Worm (Caenorhabditis elegans): ENCODE results near the gene fbxc-27.

The fbxc-27 gene

DNA sequence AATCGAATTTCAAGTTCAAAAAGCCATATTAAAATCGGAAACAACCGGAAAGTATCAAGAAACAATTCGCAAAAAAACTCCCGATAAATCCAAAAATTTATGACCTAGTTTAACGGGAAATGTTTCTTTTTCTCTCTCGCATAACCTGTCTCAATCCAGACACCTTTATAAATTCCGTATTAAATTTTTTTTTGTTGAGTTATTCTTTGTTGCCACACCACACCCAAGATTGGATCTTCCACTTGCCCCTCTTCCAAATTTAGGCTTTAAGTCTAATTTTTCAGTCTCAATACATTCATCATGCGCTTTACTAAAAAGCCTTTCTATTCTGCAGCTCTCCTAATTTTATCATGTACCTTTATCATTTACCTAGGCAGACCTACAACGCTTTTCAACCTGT is 29.0 kb downstream of the fbxc-27 start, which contains the start of gene R07C3.3:
TSS of gene R07C3.3 (plus strand) at position 301 of the 400 bp plus-strand sequence.
- no peak for TF ChIP-seq nhr-6 (tag; optimal IDR thresholded peaks at IDR 0.05)
- TF ChIP-seq ztf-1 (GFP tag; conservative IDR thresholded peaks at IDR 0.05): no peak
- no peak for TF ChIP-seq Y55F3AM.14 (GFP tag; optimal IDR thresholded peaks at IDR 0.05)
- no peak for TF ChIP-seq ZK546.5 (tag; optimal IDR thresholded peaks at IDR 0.05)
- no peak for TF ChIP-seq nhr-237 (tag; optimal IDR thresholded peaks at IDR 0.05)

DNA sequence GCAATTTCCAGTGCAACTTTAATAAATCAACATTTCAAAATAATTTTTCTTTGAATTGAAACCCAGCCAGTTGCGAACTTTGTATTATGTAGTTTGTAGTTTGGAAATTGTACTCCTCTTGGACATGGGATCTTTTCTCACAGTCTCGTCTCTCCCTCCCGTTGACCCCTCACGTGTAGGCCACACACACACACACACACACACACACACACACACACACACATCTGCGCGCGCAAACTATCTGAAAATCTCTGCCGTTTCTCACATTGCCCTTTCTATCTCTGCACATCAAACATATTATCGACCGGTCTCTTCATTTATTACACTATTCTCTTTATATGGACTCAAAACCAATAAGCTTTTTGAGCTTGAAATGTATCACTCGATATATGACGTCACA is 31.2 kb downstream of the fbxc-27 start, which contains the start of gene fbxc-36:
TSS of gene fbxc-36 (plus strand) at position 205 of the 400 bp plus-strand sequence.
- TF ChIP-seq ztf-1 (GFP tag; conservative IDR thresholded peaks at IDR 0.05) (no peak), sem-4 (tag; optimal IDR thresholded peaks at IDR 0.05) (no peak), lin-11 (tag; optimal IDR thresholded peaks at IDR 0.05) (no peak), nhr-77 (tag; optimal IDR thresholded peaks at IDR 0.05) (no peak), elt-3 (tag; optimal IDR thresholded peaks at IDR 0.05) (no peak), egl-27 (tag; optimal IDR thresholded peaks at IDR 0.05) (no peak), ceh-82 (tag; optimal IDR thresholded peaks at IDR 0.05) (no peak), skn-1 (tag; optimal IDR thresholded peaks at IDR 0.05) (no peak), ZK546.5 (tag; optimal IDR thresholded peaks at IDR 0.05) (no peak), nhr-6 (tag; optimal IDR thresholded peaks at IDR 0.05) (no peak), mdl-1 (tag; optimal IDR thresholded peaks at IDR 0.05) (no peak), zag-1 (tag; optimal IDR thresholded peaks at IDR 0.05) (no peak)

- TF ChIP-seq sma-3 (GFP tag; optimal IDR thresholded peaks at IDR 0.05) (no peak), fos-1 (tag; optimal IDR thresholded peaks at IDR 0.05) (peak; percentile 71), crh-2 (tag; optimal IDR thresholded peaks at IDR 0.05) (no peak), dmd-4 (tag; optimal IDR thresholded peaks at IDR 0.05) (no peak), nhr-6 (tag; optimal IDR thresholded peaks at IDR 0.05) (no peak), alr-1 (tag; optimal IDR thresholded peaks at IDR 0.05) (no peak)
These were observed 34.2 kb downstream of the fbxc-27 start, which contains the start of gene clec-43 for ce11 chrII:943773-944172. Gene clec-43 (plus strand): TSS chrII:944066.

ce11 chrII:948091-948490 is 38.5 kb downstream of the fbxc-27 start, which contains the start of gene fbxc-32:
Gene fbxc-32 (minus strand): TSS chrII:948191.
- TF ChIP-seq ztf-1 (GFP tag; conservative IDR thresholded peaks at IDR 0.05) (no peak), mdl-1 (tag; optimal IDR thresholded peaks at IDR 0.05) (no peak), mab-5 (tag; optimal IDR thresholded peaks at IDR 0.05) (no peak), ztf-11 (tag; optimal IDR thresholded peaks at IDR 0.05) (no peak), nhr-11 (tag; optimal IDR thresholded peaks at IDR 0.05) (no peak), sma-3 (GFP tag; optimal IDR thresholded peaks at IDR 0.05) (no peak), ama-1 (optimal IDR thresholded peaks at IDR 0.05) (no peak), peb-1 (tag; optimal IDR thresholded peaks at IDR 0.05) (no peak), nhr-25 (tag; optimal IDR thresholded peaks at IDR 0.05) (no peak), elt-1 (tag; optimal IDR thresholded peaks at IDR 0.05) (no peak), F13H6.1 (tag; optimal IDR thresholded peaks at IDR 0.05) (no peak), nhr-21 (tag; optimal IDR thresholded peaks at IDR 0.05) (no peak), ceh-16 (tag; optimal IDR thresholded peaks at IDR 0.05) (no peak), aly-2 (tag; optimal IDR thresholded peaks at IDR 0.05) (no peak), dmd-4 (tag; optimal IDR thresholded peaks at IDR 0.05) (no peak), R02D3.7 (tag; optimal IDR thresholded peaks at IDR 0.05) (no peak), nhr-12 (tag; optimal IDR thresholded peaks at IDR 0.05) (no peak), lin-11 (tag; optimal IDR thresholded peaks at IDR 0.05) (no peak), nhr-129 (tag; optimal IDR thresholded peaks at IDR 0.05) (no peak), lin-13 (GFP tag; optimal IDR thresholded peaks at IDR 0.05) (no peak)

DNA sequence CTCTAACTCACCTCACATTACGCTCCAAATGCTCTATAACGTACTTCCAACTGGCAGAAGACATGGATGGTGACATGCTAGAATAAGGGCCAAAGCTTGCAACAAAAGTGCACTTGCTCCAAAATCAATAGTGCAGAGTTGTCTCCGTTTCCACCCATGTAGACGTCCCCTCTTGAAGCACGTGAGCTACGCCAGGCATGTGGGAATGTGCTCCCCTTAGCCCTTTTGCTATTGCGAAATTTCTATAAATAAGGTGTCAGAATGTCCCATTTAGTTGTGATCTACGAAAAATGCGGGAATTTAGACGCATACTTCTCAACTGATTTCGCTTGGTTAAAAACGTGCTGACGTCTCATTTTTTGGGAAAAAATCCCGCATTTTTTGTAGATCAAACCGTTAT is 40.8 kb downstream of the fbxc-27 start:
- no peak for TF ChIP-seq gmeb-1 (tag; optimal IDR thresholded peaks at IDR 0.05)
- TF ChIP-seq nhr-6 (tag; optimal IDR thresholded peaks at IDR 0.05): no peak
- TF ChIP-seq nhr-23 (tag; optimal IDR thresholded peaks at IDR 0.05): no peak
- TF ChIP-seq R02D3.7 (tag; optimal IDR thresholded peaks at IDR 0.05): no peak
- peak; percentile 34 for TF ChIP-seq C34F6.9 (tag; optimal IDR thresholded peaks at IDR 0.05)
- TF ChIP-seq nhr-237 (tag; optimal IDR thresholded peaks at IDR 0.05): no peak
- no peak for TF ChIP-seq ZK546.5 (tag; optimal IDR thresholded peaks at IDR 0.05)
- TF ChIP-seq sma-9 (GFP tag; optimal IDR thresholded peaks at IDR 0.05): peak; percentile 54
- no peak for TF ChIP-seq sma-9 (tag; optimal IDR thresholded peaks at IDR 0.05)
- TF ChIP-seq ztf-1 (GFP tag; conservative IDR thresholded peaks at IDR 0.05): no peak
- peak; percentile 33 for TF ChIP-seq unc-55 (GFP tag; optimal IDR thresholded peaks at IDR 0.05)
- no peak for TF ChIP-seq Y55F3AM.14 (GFP tag; optimal IDR thresholded peaks at IDR 0.05)

Measured in whole organism, L2 larva.